Worm (Caenorhabditis elegans): Measurements from ENCODE around the gene F09G8.7.

DNA sequence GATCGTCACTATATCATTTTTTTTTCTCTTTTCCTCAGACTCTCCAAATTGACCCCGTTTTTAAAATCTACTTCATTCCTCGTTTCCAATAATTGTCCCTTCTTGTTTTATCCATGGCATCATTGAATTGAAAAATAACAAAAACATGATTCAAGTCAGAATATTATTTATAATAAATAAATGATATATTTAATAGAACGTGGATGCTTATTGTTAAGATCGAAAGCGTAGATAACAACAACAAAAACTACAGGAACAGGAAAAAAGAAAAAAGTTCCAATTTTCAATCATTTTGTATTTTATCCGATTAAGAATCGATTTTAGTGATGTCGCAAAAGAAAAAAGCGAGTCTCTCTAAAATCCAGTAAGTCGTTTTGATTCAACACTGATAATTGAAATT, 44.2 kb upstream of the F09G8.7 start, which contains the start of gene F10E9.2:
- TF ChIP-seq him-1 (tag; optimal IDR thresholded peaks at IDR 0.05) (no peak), dao-5 (tag; optimal IDR thresholded peaks at IDR 0.05) (no peak), W03F9.2 (tag; optimal IDR thresholded peaks at IDR 0.05) (no peak)
